Worm (Caenorhabditis elegans) whole organism, mixed stage, embryonic: ENCODE results near the gene F40G12.11.
"Not testable (repeated sequence)": the region's sequence is repeated elsewhere in the genome, so short reads cannot be mapped to it uniquely, and the experiment has no call there.

Experiments
- M03D4.4 ChIP-seq: sonication (generic microtip); optimal IDR thresholded peaks from 2 replicates; lab custom pipeline; 2017; ENCODE audit warnings: mild to moderate bottlenecking, missing genetic modification characterization, missing compliant biosample characterization
- bed-3 ChIP-seq: fragments of 200-800 bp; sonication (Bioruptor generic); optimal IDR thresholded peaks from 3 replicates; lab custom pipeline; 2018; ENCODE audit warnings: mild to moderate bottlenecking, missing genetic modification characterization, moderate library complexity, missing compliant biosample characterization
- blmp-1 ChIP-seq: fragments of 150-350 bp; optimal IDR thresholded peaks from 2 replicates; lab custom pipeline; 2014; ENCODE audit warnings: missing biosample characterization, missing genetic modification characterization
- ceh-39 ChIP-seq: fragments of 150-350 bp; optimal IDR thresholded peaks from 2 replicates; lab custom pipeline; 2014; ENCODE audit warnings: missing biosample characterization, missing genetic modification characterization
- ceh-83 ChIP-seq: fragments of 200-800 bp; sonication (Bioruptor generic); optimal IDR thresholded peaks from 2 replicates; lab custom pipeline; 2018; ENCODE audit warnings: mild to moderate bottlenecking, missing genetic modification characterization, missing compliant biosample characterization
- ces-1 ChIP-seq: fragments of 150-350 bp; optimal IDR thresholded peaks from 2 replicates; lab custom pipeline; 2014; ENCODE audit warnings: missing biosample characterization, missing genetic modification reagents, missing genetic modification characterization
- cnd-1 ChIP-seq: fragments of 200-800 bp; sonication (Bioruptor generic); optimal IDR thresholded peaks from 2 replicates; lab custom pipeline; 2018; ENCODE audit warnings: mild to moderate bottlenecking, missing genetic modification characterization, missing compliant biosample characterization
- drap-1 ChIP-seq: fragments of 200-800 bp; sonication (Bioruptor generic); optimal IDR thresholded peaks from 3 replicates; lab custom pipeline; 2018; ENCODE audit warnings: mild to moderate bottlenecking, missing genetic modification characterization, missing compliant biosample characterization
- elt-1 ChIP-seq: sonication (generic microtip); optimal IDR thresholded peaks from 2 replicates; lab custom pipeline; 2017; ENCODE audit warnings: missing genetic modification characterization, mild to moderate bottlenecking, missing compliant biosample characterization, antibody characterized with exemption, moderate library complexity, borderline replicate concordance; ENCODE audit not compliant: insufficient read depth
- elt-3 ChIP-seq: fragments of 150-350 bp; optimal IDR thresholded peaks from 2 replicates; lab custom pipeline; 2014; ENCODE audit warnings: missing biosample characterization, missing genetic modification characterization
- flh-1 ChIP-seq: fragments of 200-800 bp; sonication (Bioruptor generic); optimal IDR thresholded peaks from 2 replicates; lab custom pipeline; 2018; ENCODE audit warnings: mild to moderate bottlenecking, missing genetic modification characterization, moderate library complexity, missing compliant biosample characterization
- hlh-1 ChIP-seq: fragments of 150-350 bp; optimal IDR thresholded peaks from 2 replicates; lab custom pipeline; 2014; ENCODE audit warnings: missing biosample characterization, missing genetic modification reagents, missing genetic modification characterization
- lin-13 ChIP-seq: fragments of 150-350 bp; optimal IDR thresholded peaks from 2 replicates; lab custom pipeline; 2014; ENCODE audit warnings: missing biosample characterization, missing genetic modification characterization
- mab-5 ChIP-seq: fragments of 150-350 bp; optimal IDR thresholded peaks from 2 replicates; lab custom pipeline; 2014; ENCODE audit warnings: missing biosample characterization, missing genetic modification characterization
- mep-1 ChIP-seq: fragments of 150-350 bp; optimal IDR thresholded peaks from 2 replicates; lab custom pipeline; 2017; ENCODE audit warnings: missing biosample characterization, missing genetic modification reagents, missing genetic modification characterization, inconsistent platforms
- mls-2 ChIP-seq: sonication (generic microtip); optimal IDR thresholded peaks from 2 replicates; lab custom pipeline; 2016; ENCODE audit warnings: mild to moderate bottlenecking, missing genetic modification characterization, moderate library complexity, missing compliant biosample characterization
- nhr-12 ChIP-seq: fragments of 150-350 bp; optimal IDR thresholded peaks from 2 replicates; lab custom pipeline; 2014; ENCODE audit warnings: missing biosample characterization, missing genetic modification characterization
- nhr-2 ChIP-seq: fragments of 150-350 bp; optimal IDR thresholded peaks from 2 replicates; lab custom pipeline; 2014; ENCODE audit warnings: missing biosample characterization, missing genetic modification characterization
- nhr-237 ChIP-seq: fragments of 150-350 bp; optimal IDR thresholded peaks from 2 replicates; lab custom pipeline; 2014; ENCODE audit warnings: missing biosample characterization, missing genetic modification characterization
- nhr-28 ChIP-seq: fragments of 150-350 bp; optimal IDR thresholded peaks from 2 replicates; lab custom pipeline; 2014; ENCODE audit warnings: missing biosample characterization, missing genetic modification characterization
- nhr-76 ChIP-seq: sonication (generic microtip); optimal IDR thresholded peaks from 2 replicates; lab custom pipeline; 2017; ENCODE audit warnings: missing biosample characterization, missing genetic modification characterization
- pha-4 ChIP-seq: fragments of 150-350 bp; optimal IDR thresholded peaks from 2 replicates; lab custom pipeline; 2018; ENCODE audit warnings: missing biosample characterization, missing genetic modification reagents, missing genetic modification characterization
- sem-2 ChIP-seq: fragments of 200-800 bp; sonication (Bioruptor generic); optimal IDR thresholded peaks from 2 replicates; lab custom pipeline; 2018; ENCODE audit warnings: mild to moderate bottlenecking, missing genetic modification characterization, missing compliant biosample characterization
- sptf-1 ChIP-seq: sonication (generic microtip); optimal IDR thresholded peaks from 2 replicates; lab custom pipeline; 2017; ENCODE audit warnings: mild to moderate bottlenecking, missing genetic modification characterization, moderate library complexity, missing compliant biosample characterization
- tbx-8 ChIP-seq: fragments of 200-800 bp; sonication (Bioruptor generic); optimal IDR thresholded peaks from 2 replicates; lab custom pipeline; 2018; ENCODE audit warnings: mild to moderate bottlenecking, missing genetic modification characterization, moderate library complexity, missing compliant biosample characterization
- unc-120 ChIP-seq: sonication (generic microtip); optimal IDR thresholded peaks from 2 replicates; lab custom pipeline; 2017; ENCODE audit warnings: missing genetic modification characterization, missing compliant biosample characterization; ENCODE audit not compliant: poor library complexity, severe bottlenecking
- unc-39 ChIP-seq: fragments of 150-350 bp; optimal IDR thresholded peaks from 2 replicates; lab custom pipeline; 2014; ENCODE audit warnings: missing biosample characterization, missing genetic modification characterization
- zip-8 ChIP-seq: fragments of 150-350 bp; optimal IDR thresholded peaks from 2 replicates; lab custom pipeline; 2014; ENCODE audit warnings: missing biosample characterization, missing genetic modification characterization
- ztf-11 ChIP-seq: fragments of 150-350 bp; optimal IDR thresholded peaks from 2 replicates; lab custom pipeline; 2014; ENCODE audit warnings: missing biosample characterization, missing genetic modification characterization

F40G12.11 gene

DNA sequence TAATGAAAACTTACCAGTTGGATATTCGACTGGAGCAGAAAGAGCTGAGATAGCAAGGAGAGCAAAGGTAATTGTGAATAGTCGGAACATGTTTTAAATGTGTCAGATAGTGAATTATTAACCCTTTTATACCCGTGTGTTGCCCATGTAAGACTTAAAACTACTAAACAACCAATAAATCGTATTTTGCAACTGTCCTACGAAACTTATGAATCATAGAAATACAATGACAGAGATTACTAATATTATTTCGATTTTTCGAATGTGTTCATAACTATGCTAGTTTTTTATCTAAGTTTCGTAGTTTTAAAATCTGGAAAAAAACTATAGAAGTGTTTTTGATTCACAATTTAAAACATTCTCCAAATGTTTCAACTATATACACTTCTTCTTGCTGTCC lies 20.8 kb downstream of the F40G12.11 start, which contains the start of gene spig-4:
Gene spig-4, minus strand, starts transcription at position 101 of the 400 bp plus-strand sequence.
- TF ChIP-seq ceh-39; hlh-1; cnd-1 (tag; lab: Kevin White, UChicago): not testable (repeated sequence)

ce11 chrV:14308164-14308563 lies 22.2 kb downstream of the F40G12.11 start, which contains the start of gene spig-5:
TSS of gene spig-5 (plus strand) at chrV:14308464.
- not testable (repeated sequence) for TF ChIP-seq hlh-1; nhr-237 (tag; lab: Kevin White, UChicago); ces-1 (GFP tag; lab: Kevin White, UChicago)

ce11 chrV:14309632-14310031 lies 23.7 kb downstream of the F40G12.11 start, which contains the start of gene F14D7.14:
TSS of gene F14D7.14 (plus strand) at chrV:14309932.
- not testable (repeated sequence) for TF ChIP-seq nhr-12 (tag; lab: Kevin White, UChicago); nhr-2; tbx-8 (GFP tag; lab: Kevin White, UChicago)

ce11 chrV:14311115-14311514 lies 25.1 kb downstream of the F40G12.11 start, which contains the start of gene ddn-3:
TSS of gene ddn-3 (minus strand) at chrV:14311215.
- TF ChIP-seq blmp-1, result no peak
- no peak for TF ChIP-seq mls-2 (tag; lab: Kevin White, UChicago)

- TF ChIP-seq blmp-1, result no peak
- no peak for TF ChIP-seq nhr-28 (tag; lab: Kevin White, UChicago)
- no peak for TF ChIP-seq M03D4.4 (tag; lab: Kevin White, UChicago)
- TF ChIP-seq zip-8 (tag; lab: Kevin White, UChicago), result no peak
- no peak for TF ChIP-seq nhr-76 (tag; lab: Kevin White, UChicago)
- no peak for TF ChIP-seq nhr-237 (tag; lab: Kevin White, UChicago)
- no peak for TF ChIP-seq mls-2 (tag; lab: Kevin White, UChicago)
- no peak for TF ChIP-seq unc-120 (tag; lab: Kevin White, UChicago)
- no peak for TF ChIP-seq flh-1 (GFP tag; lab: Kevin White, UChicago)
- no peak for TF ChIP-seq sptf-1 (tag; lab: Kevin White, UChicago)
- TF ChIP-seq nhr-2, result no peak
- no peak for TF ChIP-seq sem-2 (GFP tag; lab: Kevin White, UChicago)
- TF ChIP-seq bed-3, result no peak
- TF ChIP-seq ces-1 (GFP tag; lab: Kevin White, UChicago), result no peak
- TF ChIP-seq drap-1 (GFP tag; lab: Kevin White, UChicago), result no peak
- TF ChIP-seq lin-13 (tag; lab: Kevin White, UChicago), result no peak
- no peak for TF ChIP-seq hlh-1
These were observed 26.7 kb downstream of the F40G12.11 start, which contains the start of gene F14D7.8 for ce11 chrV:14312695-14313094. TSS of gene F14D7.8 (minus strand) at chrV:14312795.

- TF ChIP-seq unc-120 (tag; lab: Kevin White, UChicago) (no peak), elt-3 (tag; lab: Kevin White, UChicago) (no peak), nhr-12 (tag; lab: Kevin White, UChicago) (no peak), nhr-2 (no peak), M03D4.4 (tag; lab: Kevin White, UChicago) (no peak), pha-4 (no peak), tbx-8 (GFP tag; lab: Kevin White, UChicago) (no peak), mep-1 (tag; lab: Kevin White, UChicago) (no peak), nhr-237 (tag; lab: Kevin White, UChicago) (no peak)
These were observed 28.3 kb downstream of the F40G12.11 start, which contains the start of gene F47B8.1 for ce11 chrV:14314236-14314635. TSS of gene F47B8.1 (minus strand) at chrV:14314336.

DNA sequence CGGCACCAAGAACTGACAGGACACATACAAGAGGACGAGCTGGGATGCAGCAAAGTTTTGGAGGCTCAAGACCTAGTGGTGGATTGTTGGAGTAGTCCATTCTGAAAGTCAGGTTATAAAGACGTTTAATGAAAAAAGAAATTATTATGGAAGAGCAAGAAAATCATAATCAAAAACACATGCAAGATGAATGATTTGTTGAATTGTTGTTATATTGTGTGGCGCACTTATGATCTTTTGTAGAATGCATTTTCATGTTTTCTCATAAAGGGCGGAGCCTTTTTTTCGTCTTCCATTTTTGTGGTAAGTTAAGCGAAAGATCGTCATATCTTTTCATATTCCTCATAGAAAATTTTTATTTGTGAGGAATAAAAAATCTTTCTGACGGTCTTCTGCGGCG lies 30.6 kb downstream of the F40G12.11 start, which contains the start of gene F47B8.2:
Gene F47B8.2, minus strand, starts transcription at position 101 of the 400 bp plus-strand sequence.
- TF ChIP-seq mls-2 (tag; lab: Kevin White, UChicago) (no peak), zip-8 (tag; lab: Kevin White, UChicago) (no peak), lin-13 (tag; lab: Kevin White, UChicago) (no peak), ceh-83 (GFP tag; lab: Kevin White, UChicago) (no peak), M03D4.4 (tag; lab: Kevin White, UChicago) (no peak), elt-1 (tag; lab: Kevin White, UChicago) (no peak), ceh-39 (no peak), mab-5 (tag; lab: Kevin White, UChicago) (no peak), unc-39 (no peak), ztf-11 (tag; lab: Kevin White, UChicago) (no peak)
- TF ChIP-seq, all 35 proteins: peak for 0
